Worm (Caenorhabditis elegans): ENCODE results near the gene pst-2.

DNA sequence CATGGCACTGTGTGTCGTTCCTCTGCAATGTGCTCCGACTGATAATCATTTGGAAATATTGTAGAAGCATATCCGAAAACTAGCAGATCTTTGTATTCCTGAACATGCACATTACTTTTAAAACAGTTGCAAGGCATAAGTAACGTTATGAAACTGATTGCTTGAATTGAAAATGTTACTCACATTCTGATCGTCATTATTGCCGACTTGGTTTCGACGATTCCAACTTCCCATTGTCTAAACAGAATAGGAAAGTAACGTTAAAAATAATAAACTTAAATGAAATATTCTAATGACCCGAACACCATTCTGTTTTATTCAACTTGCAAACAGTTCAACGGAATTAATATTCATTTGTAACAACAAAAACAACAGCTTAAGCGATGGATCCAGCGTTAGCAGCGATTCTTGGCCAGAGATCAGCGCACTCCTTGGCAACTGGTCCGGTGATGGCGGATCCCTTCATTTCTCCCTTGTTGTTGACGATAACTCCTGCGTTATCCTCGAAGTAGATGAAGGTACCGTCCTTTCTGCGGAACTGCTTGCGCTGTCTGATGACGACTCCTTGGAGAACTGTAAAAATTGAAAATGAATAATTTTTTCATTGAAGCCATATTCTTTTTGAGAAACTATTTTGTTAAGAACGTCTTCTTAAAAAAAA, 25.1 kb downstream of the pst-2 start, which contains the start of gene swp-1:
- TF ChIP-seq flt-1 (GFP tag; IDR thresholded peaks at IDR 0.05) (no peak), ama-1 (optimal IDR thresholded peaks at IDR 0.05) (peak; percentile 5), scrt-1 (GFP tag; IDR thresholded peaks at IDR 0.05) (no peak), ceh-13 (GFP tag; optimal IDR thresholded peaks at IDR 0.05) (no peak), hnd-1 (tag; optimal IDR thresholded peaks at IDR 0.05) (no peak), sea-1 (GFP tag; conservative IDR thresholded peaks at IDR 0.05) (no peak), B0310.2 (tag; optimal IDR thresholded peaks at IDR 0.05) (no peak)

Measured in whole organism, early embryonic.